Fruit fly (Drosophila melanogaster) whole organism, embryonic: ENCODE data around the gene CG43117.

Source experiments
- CG10147 ChIP-seq: fragments of 200-800 bp; sonication (Bioruptor generic); optimal IDR thresholded peaks from 2 replicates; lab custom pipeline; 2019; ENCODE audit warnings: missing biosample characterization, mild to moderate bottlenecking, missing genetic modification characterization, moderate library complexity
- CG10267 ChIP-seq: fragments of 200-800 bp; sonication (Bioruptor generic); optimal IDR thresholded peaks from 2 replicates; lab custom pipeline; 2018; ENCODE audit warnings: missing biosample characterization, mild to moderate bottlenecking, missing genetic modification characterization, moderate library complexity
- CG12104 ChIP-seq: fragments of 200-800 bp; sonication (Bioruptor generic); optimal IDR thresholded peaks from 3 replicates; lab custom pipeline; 2016; ENCODE audit warnings: missing biosample characterization, missing genetic modification characterization
- CG12299 ChIP-seq: fragments of 200-800 bp; sonication (Bioruptor generic); optimal IDR thresholded peaks from 2 replicates; lab custom pipeline; 2018; ENCODE audit warnings: missing biosample characterization, mild to moderate bottlenecking, missing genetic modification characterization
- CG12391 ChIP-seq: fragments of 200-800 bp; sonication (Bioruptor generic); optimal IDR thresholded peaks from 3 replicates; lab custom pipeline; 2018; ENCODE audit warnings: missing biosample characterization, mild to moderate bottlenecking, missing genetic modification characterization, moderate library complexity
- CG15696 ChIP-seq: fragments of 200-800 bp; sonication (Bioruptor generic); optimal IDR thresholded peaks from 2 replicates; lab custom pipeline; 2019; ENCODE audit warnings: missing biosample characterization, mild to moderate bottlenecking, missing genetic modification characterization, moderate library complexity
- CG16779 ChIP-seq: fragments of 200-800 bp; sonication (Bioruptor generic); IDR thresholded peaks from 2 replicates; pipeline ENCODE4 v1.3.6; 2022; ENCODE audit warnings: missing biosample characterization, missing genetic modification characterization
- CG2678 ChIP-seq: fragments of 200-800 bp; sonication (Bioruptor generic); optimal IDR thresholded peaks from 3 replicates; lab custom pipeline; 2019; ENCODE audit warnings: missing biosample characterization, mild to moderate bottlenecking, missing genetic modification characterization, moderate library complexity
- CG30020 ChIP-seq: fragments of 200-800 bp; optimal IDR thresholded peaks from 2 replicates; lab custom pipeline; 2019; ENCODE audit warnings: missing biosample characterization, mild to moderate bottlenecking, missing genetic modification characterization, moderate library complexity
- CG33213 ChIP-seq: fragments of 200-800 bp; sonication (Bioruptor generic); optimal IDR thresholded peaks from 3 replicates; lab custom pipeline; 2016; ENCODE audit warnings: missing biosample characterization, missing genetic modification characterization
- CG4820 ChIP-seq: fragments of 200-800 bp; sonication (Bioruptor generic); optimal IDR thresholded peaks from 3 replicates; lab custom pipeline; 2016; ENCODE audit warnings: missing biosample characterization, missing genetic modification characterization
- CG6791 ChIP-seq: fragments of 200-800 bp; sonication (Bioruptor generic); IDR thresholded peaks from 3 replicates; pipeline ENCODE4 v1.3.6; 2022; ENCODE audit warnings: missing biosample characterization, missing genetic modification characterization; ENCODE audit not compliant: partially characterized antibody
- CG6813 ChIP-seq: fragments of 200-800 bp; sonication (Bioruptor generic); optimal IDR thresholded peaks from 2 replicates; lab custom pipeline; 2017; ENCODE audit warnings: missing biosample characterization, missing genetic modification characterization, mild to moderate bottlenecking, moderate library complexity, missing genetic modification reagents
- CG7963 ChIP-seq: fragments of 200-800 bp; sonication (Bioruptor generic); IDR thresholded peaks from 3 replicates; pipeline ENCODE4 v1.3.6; 2022; ENCODE audit warnings: missing biosample characterization, missing genetic modification characterization; ENCODE audit not compliant: partially characterized antibody
- CG8290 ChIP-seq, 3 experiments: fragments of 200-800 bp; sonication (Bioruptor generic); optimal IDR thresholded peaks; 2 replicates each; lab custom pipeline; 2016 to 2019; ENCODE audit warnings: missing biosample characterization in 3 of 3, missing genetic modification characterization in 3 of 3, mild to moderate bottlenecking in 2 of 3, moderate library complexity in 1 of 3
- CG8765 ChIP-seq: fragments of 200-800 bp; sonication (Bioruptor generic); IDR thresholded peaks from 2 replicates; pipeline ENCODE4 v1.3.6; 2022; ENCODE audit warnings: missing biosample characterization, missing genetic modification characterization
- CG9215 ChIP-seq: fragments of 200-800 bp; sonication (Bioruptor generic); IDR thresholded peaks from 2 replicates; pipeline ENCODE4 v1.3.6; 2022; ENCODE audit warnings: missing biosample characterization, missing genetic modification characterization
- CkIIα-i1 ChIP-seq: fragments of 200-800 bp; sonication (Bioruptor generic); IDR thresholded peaks from 2 replicates; pipeline ENCODE4 v1.3.6; 2022; ENCODE audit warnings: missing biosample characterization, missing genetic modification characterization
- Drgx ChIP-seq: fragments of 200-800 bp; sonication (Bioruptor generic); IDR thresholded peaks from 2 replicates; pipeline ENCODE4 v1.3.6; 2022; ENCODE audit warnings: missing biosample characterization, missing genetic modification characterization
- Gsc ChIP-seq: fragments of 200-800 bp; sonication (Bioruptor generic); IDR thresholded peaks from 2 replicates; pipeline ENCODE4 v1.3.6; 2022; ENCODE audit warnings: missing biosample characterization, missing genetic modification characterization
- HHEX ChIP-seq: fragments of 200-800 bp; sonication (Bioruptor generic); optimal IDR thresholded peaks from 3 replicates; lab custom pipeline; 2017; ENCODE audit warnings: missing biosample characterization, mild to moderate bottlenecking, missing genetic modification characterization, missing genetic modification reagents
- HLH3B ChIP-seq: fragments of 200-800 bp; sonication (Bioruptor generic); IDR thresholded peaks from 2 replicates; pipeline ENCODE4 v1.3.6; 2022; ENCODE audit warnings: missing biosample characterization, missing genetic modification characterization
- Max ChIP-seq: fragments of 200-800 bp; sonication (Bioruptor generic); optimal IDR thresholded peaks from 2 replicates; lab custom pipeline; 2016; ENCODE audit warnings: missing biosample characterization, mild to moderate bottlenecking, missing genetic modification characterization
- Med ChIP-seq: fragments of 200-800 bp; sonication (Bioruptor generic); peaks from one replicate; lab custom pipeline; 2016; ENCODE audit warnings: missing biosample characterization, missing genetic modification characterization, mild to moderate bottlenecking, inconsistent platforms, moderate library complexity
- Nf-YB ChIP-seq: fragments of 200-800 bp; sonication (Bioruptor generic); optimal IDR thresholded peaks from 3 replicates; lab custom pipeline; 2019; ENCODE audit warnings: missing biosample characterization, mild to moderate bottlenecking, missing genetic modification characterization, moderate library complexity
- Optix ChIP-seq: fragments of 200-800 bp; sonication (Bioruptor generic); IDR thresholded peaks from 3 replicates; pipeline ENCODE4 v1.3.6; 2022; ENCODE audit warnings: missing biosample characterization, missing genetic modification characterization
- Poxn ChIP-seq: fragments of 200-800 bp; sonication (Bioruptor generic); IDR thresholded peaks from 2 replicates; pipeline ENCODE4 v1.3.6; 2022; ENCODE audit warnings: missing biosample characterization, missing genetic modification characterization
- Xbp1 ChIP-seq: fragments of 200-800 bp; sonication (Bioruptor generic); optimal IDR thresholded peaks from 3 replicates; lab custom pipeline; 2016; ENCODE audit warnings: missing biosample characterization, mild to moderate bottlenecking, missing genetic modification characterization
- bab2 ChIP-seq: fragments of 200-800 bp; sonication (Bioruptor generic); optimal IDR thresholded peaks from 2 replicates; lab custom pipeline; 2016; ENCODE audit warnings: missing biosample characterization, missing genetic modification characterization
- bcd ChIP-seq: fragments of 200-800 bp; sonication (Bioruptor generic); optimal IDR thresholded peaks from 2 replicates; lab custom pipeline; 2017; ENCODE audit warnings: missing biosample characterization, mild to moderate bottlenecking, missing genetic modification characterization
- br ChIP-seq: fragments of >200 bp; optimal IDR thresholded peaks from 2 replicates; lab custom pipeline; 2017
- cwo ChIP-seq: fragments of 200-800 bp; sonication (Bioruptor generic); optimal IDR thresholded peaks from 3 replicates; lab custom pipeline; 2017; ENCODE audit warnings: missing biosample characterization, missing genetic modification characterization, mild to moderate bottlenecking, moderate library complexity, missing genetic modification reagents
- dmrt99B ChIP-seq: fragments of 200-800 bp; sonication (Bioruptor generic); optimal IDR thresholded peaks from 2 replicates; lab custom pipeline; 2018; ENCODE audit warnings: missing biosample characterization, mild to moderate bottlenecking, missing genetic modification characterization, moderate library complexity
- esg ChIP-seq: fragments of 200-800 bp; sonication (Bioruptor generic); conservative IDR thresholded peaks from 2 replicates; pipeline ENCODE4 v1.3.6; 2022; ENCODE audit warnings: missing biosample characterization, missing genetic modification characterization
- exex ChIP-seq: fragments of 200-800 bp; sonication (Bioruptor generic); optimal IDR thresholded peaks from 4 replicates; lab custom pipeline; 2018; ENCODE audit warnings: missing biosample characterization, mild to moderate bottlenecking, missing genetic modification characterization, moderate library complexity
- fd102C ChIP-seq: fragments of 200-800 bp; sonication (Bioruptor generic); optimal IDR thresholded peaks from 2 replicates; lab custom pipeline; 2018; ENCODE audit warnings: missing biosample characterization, mild to moderate bottlenecking, missing genetic modification characterization, moderate library complexity
- fru ChIP-seq: fragments of >200 bp; optimal IDR thresholded peaks from 2 replicates; lab custom pipeline; 2017
- gem ChIP-seq: fragments of 200-800 bp; sonication (Bioruptor generic); optimal IDR thresholded peaks from 2 replicates; lab custom pipeline; 2019; ENCODE audit warnings: missing biosample characterization, mild to moderate bottlenecking, missing genetic modification characterization, moderate library complexity
- her ChIP-seq: fragments of 200-800 bp; sonication (Bioruptor generic); optimal IDR thresholded peaks from 2 replicates; lab custom pipeline; 2016; ENCODE audit warnings: missing biosample characterization, missing genetic modification characterization
- knrl ChIP-seq: fragments of 200-800 bp; sonication (Bioruptor generic); IDR thresholded peaks from 3 replicates; pipeline ENCODE4 v1.3.6; 2022; ENCODE audit warnings: missing biosample characterization, missing genetic modification characterization; ENCODE audit not compliant: partially characterized antibody
- lab ChIP-seq: fragments of 200-800 bp; sonication (Bioruptor generic); optimal IDR thresholded peaks from 3 replicates; lab custom pipeline; 2017; ENCODE audit warnings: missing biosample characterization, missing genetic modification characterization, mild to moderate bottlenecking, moderate library complexity, missing genetic modification reagents
- lilli ChIP-seq: fragments of 200-800 bp; sonication (Bioruptor generic); optimal IDR thresholded peaks from 3 replicates; lab custom pipeline; 2016; ENCODE audit warnings: missing biosample characterization, missing genetic modification characterization
- lmd ChIP-seq: fragments of 200-800 bp; sonication (Bioruptor generic); IDR thresholded peaks from 2 replicates; pipeline ENCODE4 v1.3.6; 2022; ENCODE audit warnings: missing biosample characterization, missing genetic modification characterization
- pan ChIP-seq, 4 experiments: fragments of >200 bp in 3 of 4; fragments of 200-800 bp in 1 of 4; sonication (Bioruptor generic) in 1 of 4; optimal IDR thresholded peaks in 3 of 4; IDR thresholded peaks in 1 of 4; 2 replicates each; pipeline versions ENCODE4 v1.3.6 to Lab custom; 2017 to 2022; ENCODE audit warnings: missing biosample characterization in 2 of 4, missing genetic modification characterization in 2 of 4, mixed read lengths in 1 of 4
- pb ChIP-seq: fragments of 200-800 bp; sonication (Bioruptor generic); optimal IDR thresholded peaks from 3 replicates; lab custom pipeline; 2016; ENCODE audit warnings: missing biosample characterization, missing genetic modification characterization
- scrt ChIP-seq: fragments of 200-800 bp; sonication (Bioruptor generic); optimal IDR thresholded peaks from 2 replicates; lab custom pipeline; 2018; ENCODE audit warnings: missing biosample characterization, mild to moderate bottlenecking, missing genetic modification characterization, moderate library complexity
- sens ChIP-seq: fragments of 200-800 bp; sonication (Bioruptor generic); peaks from one replicate; lab custom pipeline; 2016; ENCODE audit warnings: missing biosample characterization, missing genetic modification characterization
- unc-4 ChIP-seq: fragments of 200-800 bp; sonication (Bioruptor generic); IDR thresholded peaks from 2 replicates; pipeline ENCODE4 v1.3.6; 2022; ENCODE audit warnings: missing biosample characterization, missing genetic modification characterization; ENCODE audit not compliant: partially characterized antibody
- usp ChIP-seq: fragments of >200 bp; optimal IDR thresholded peaks from 2 replicates; lab custom pipeline; 2017; ENCODE audit warnings: missing biosample characterization, missing genetic modification characterization
- vfl ChIP-seq: fragments of 200-800 bp; sonication (Bioruptor generic); optimal IDR thresholded peaks from 2 replicates; lab custom pipeline; 2016; ENCODE audit warnings: missing biosample characterization, missing genetic modification characterization
- z ChIP-seq: fragments of 200-800 bp; sonication (Bioruptor generic); IDR thresholded peaks from 3 replicates; pipeline ENCODE4 v1.3.6; 2022; ENCODE audit warnings: missing biosample characterization, missing genetic modification characterization
- zfh2 ChIP-seq: fragments of 200-800 bp; sonication (Bioruptor generic); optimal IDR thresholded peaks from 2 replicates; lab custom pipeline; 2016; ENCODE audit warnings: missing biosample characterization, missing genetic modification characterization

CG43117 gene

DNA sequence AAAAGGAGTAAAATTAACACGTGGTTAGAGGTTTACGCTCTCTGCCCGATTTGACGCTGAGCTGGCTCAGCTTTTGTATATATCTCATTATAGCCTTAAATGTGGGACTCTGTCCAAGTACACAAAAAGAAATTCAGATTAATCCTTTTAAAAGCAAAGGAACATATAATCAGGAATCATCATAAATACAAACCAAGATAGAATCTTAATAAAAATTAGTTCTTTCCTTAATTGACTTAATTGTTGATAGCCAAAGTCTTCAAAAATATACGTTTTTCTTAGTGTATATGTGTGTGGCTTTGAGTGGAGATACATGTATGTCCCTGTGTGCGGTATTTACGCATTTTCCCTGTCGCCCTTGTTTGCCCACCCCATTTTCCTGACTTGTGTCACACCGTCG is 39.7 kb downstream of the CG43117 start (continued):
- TF ChIP-seq fd102C = no peak
- no peak for TF ChIP-seq CG30020 (tag; lab: Kevin White, UChicago)
- no peak for TF ChIP-seq bab2 (GFP tag; lab: Kevin White, UChicago)
- peak; percentile 47 for TF ChIP-seq dmrt99B (tag; lab: Kevin White, UChicago)
- peak; percentile 9 for TF ChIP-seq CG12299
- TF ChIP-seq CkIIα-i1 (GFP tag; lab: Robert Waterston, UW) = no peak
- no peak for TF ChIP-seq CG6813 (GFP tag; lab: Kevin White, UChicago)
- no peak for TF ChIP-seq Poxn (GFP tag; lab: Robert Waterston, UW)
- TF ChIP-seq CG10147 = peak; percentile 40
- no peak for TF ChIP-seq knrl (GFP tag; lab: Robert Waterston, UW)
- TF ChIP-seq CG16779 (GFP tag; lab: Robert Waterston, UW) = no peak
- peak; percentile 10 for TF ChIP-seq sens (GFP tag; lab: Kevin White, UChicago)
- TF ChIP-seq lab = peak; percentile 71
- peak; percentile 52 for TF ChIP-seq cwo
- TF ChIP-seq Max = no peak
- no peak for TF ChIP-seq CG12391
- TF ChIP-seq CG4820 = no peak
- TF ChIP-seq pb (GFP tag; lab: Kevin White, UChicago) = no peak
- peak; percentile 52 for TF ChIP-seq scrt
- TF ChIP-seq exex (tag; lab: Kevin White, UChicago) = peak; percentile 29
- peak; percentile 23 for TF ChIP-seq HHEX (GFP tag; lab: Kevin White, UChicago)
- TF ChIP-seq bcd (GFP tag; lab: Kevin White, UChicago) = no peak
- peak; percentile 40 for TF ChIP-seq lilli
- TF ChIP-seq Gsc (GFP tag; lab: Robert Waterston, UW) = no peak
- TF ChIP-seq CG9215 (GFP tag; lab: Robert Waterston, UW) = peak; percentile 40; the same call in 1 of the 2 replicates
- TF ChIP-seq CG10267 (tag; lab: Kevin White, UChicago) = no peak
- no peak for TF ChIP-seq CG15696 (tag; lab: Kevin White, UChicago)
- TF ChIP-seq Med (GFP tag; lab: Kevin White, UChicago) = peak; percentile 72
- TF ChIP-seq her = no peak
- no peak for TF ChIP-seq Optix (GFP tag; lab: Robert Waterston, UW)
- peak; percentile 57 for TF ChIP-seq gem (tag; lab: Kevin White, UChicago)
- TF ChIP-seq CG8290 (GFP tag; optimal IDR thresholded peaks at IDR 0.05; lab: Kevin White, UChicago) = no peak
- peak in 1 of 2 experiments; percentile 10 for TF ChIP-seq CG8290 (tag; optimal IDR thresholded peaks at IDR 0.05; lab: Kevin White, UChicago)
- TF ChIP-seq vfl = no peak
- peak; percentile 26; the same call in 1 of the 2 replicates for TF ChIP-seq lmd
- 0 out of 2 replicates have a peak, but pooled peaks have one; percentile 21 for TF ChIP-seq HLH3B (GFP tag; lab: Robert Waterston, UW)
- TF ChIP-seq pan (optimal IDR thresholded peaks at IDR 0.05; lab: Kevin White, UChicago) = no peak
- TF ChIP-seq pan (GFP tag; optimal IDR thresholded peaks at IDR 0.05 in 1 of 2, IDR thresholded peaks at IDR 0.05 in 1 of 2) = peak in 1 of 2 experiments; percentile 30
- peak; percentile 11 for TF ChIP-seq Xbp1 (GFP tag; lab: Kevin White, UChicago)
- no peak for TF ChIP-seq CG33213 (GFP tag; lab: Kevin White, UChicago)

DNA sequence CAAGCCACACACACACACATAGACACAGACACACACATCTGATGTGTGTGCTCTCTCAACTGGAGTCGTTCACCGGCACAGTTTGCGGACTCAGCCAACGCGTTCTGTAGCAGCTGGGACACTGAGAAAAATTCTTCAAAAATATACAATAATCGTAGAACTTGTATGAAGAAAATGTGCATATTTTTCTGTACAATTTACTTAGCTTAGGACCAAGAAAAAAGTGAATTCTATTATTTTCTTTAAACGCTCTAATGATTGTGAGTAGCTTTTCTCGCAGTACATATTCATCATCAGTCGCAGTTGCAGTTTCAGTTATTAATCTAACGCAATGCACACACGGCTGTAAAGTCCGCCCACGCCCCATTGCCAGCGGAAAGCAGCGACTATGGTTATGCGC is 41.8 kb downstream of the CG43117 start:
- TF ChIP-seq CG6791 (no peak), CG7963 (no peak), zfh2 (no peak), Drgx (peak; percentile 91), pan (optimal IDR thresholded peaks at IDR 0.05; lab: Kevin White, UChicago) (no peak), pan (GFP tag; optimal IDR thresholded peaks at IDR 0.05 in 1 of 2, IDR thresholded peaks at IDR 0.05 in 1 of 2) (peak in 1 of 2 experiments; percentile 35), unc-4 (GFP tag; lab: Robert Waterston, UW) (no peak), CG12104 (GFP tag; lab: Kevin White, UChicago) (no peak), usp (GFP tag; lab: Kevin White, UChicago) (no peak), fru (lab: Kevin White, UChicago) (no peak), CG2678 (tag; lab: Kevin White, UChicago) (no peak), CG8765 (GFP tag; lab: Robert Waterston, UW) (no peak), br (lab: Kevin White, UChicago) (no peak), Nf-YB (GFP tag; lab: Kevin White, UChicago) (no peak), esg (GFP tag; lab: Robert Waterston, UW) (0 out of 2 replicates have a peak, but pooled peaks have one; percentile 6), z (GFP tag; lab: Robert Waterston, UW) (no peak), sens (GFP tag; lab: Kevin White, UChicago) (peak; percentile 33)
